Fruit fly (Drosophila melanogaster) whole organism, adult: Measurements from ENCODE around the gene CG4045.

Source experiments
- CG11617 ChIP-seq: fragments of 200-800 bp; sonication (Bioruptor generic); optimal IDR thresholded peaks from 2 replicates; lab custom pipeline; 2017; ENCODE audit warnings: mild to moderate bottlenecking, missing biosample characterization, missing genetic modification reagents, missing genetic modification characterization
- CG12768 ChIP-seq: fragments of 200-800 bp; sonication (Bioruptor generic); optimal IDR thresholded peaks from 2 replicates; lab custom pipeline; 2017; ENCODE audit warnings: missing biosample characterization, missing genetic modification characterization, mild to moderate bottlenecking, moderate library complexity, missing genetic modification reagents
- CG14711 ChIP-seq: fragments of 200-800 bp; sonication (Bioruptor generic); optimal IDR thresholded peaks from 2 replicates; lab custom pipeline; 2018; ENCODE audit warnings: missing biosample characterization, mild to moderate bottlenecking, missing genetic modification characterization, moderate library complexity
- CG1620 ChIP-seq: fragments of 200-800 bp; sonication (Bioruptor generic); optimal IDR thresholded peaks from 2 replicates; lab custom pipeline; 2016; ENCODE audit warnings: missing biosample characterization, missing genetic modification characterization
- CG33017 ChIP-seq: fragments of 200-800 bp; sonication (Bioruptor generic); optimal IDR thresholded peaks from 2 replicates; lab custom pipeline; 2018; ENCODE audit warnings: missing biosample characterization, mild to moderate bottlenecking, missing genetic modification characterization, moderate library complexity
- CG5204 ChIP-seq: fragments of 200-800 bp; sonication (Bioruptor generic); optimal IDR thresholded peaks from 2 replicates; lab custom pipeline; 2016; ENCODE audit warnings: missing biosample characterization, missing genetic modification characterization
- CG7045 ChIP-seq: fragments of 200-800 bp; sonication (Bioruptor generic); optimal IDR thresholded peaks from 2 replicates; lab custom pipeline; 2017; ENCODE audit warnings: missing biosample characterization, mild to moderate bottlenecking, missing genetic modification characterization
- CG7101 ChIP-seq: fragments of 200-800 bp; sonication (Bioruptor generic); optimal IDR thresholded peaks from 2 replicates; lab custom pipeline; 2018; ENCODE audit warnings: missing biosample characterization, mild to moderate bottlenecking, missing genetic modification characterization, moderate library complexity
- Clk ChIP-seq: fragments of 200-800 bp; sonication (Bioruptor generic); optimal IDR thresholded peaks from 2 replicates; lab custom pipeline; 2017; ENCODE audit warnings: missing biosample characterization, missing genetic modification characterization
- Crg-1 ChIP-seq: fragments of 200-800 bp; sonication (Bioruptor generic); optimal IDR thresholded peaks from 2 replicates; lab custom pipeline; 2016; ENCODE audit warnings: missing biosample characterization, missing genetic modification characterization
- Hr96 ChIP-seq: fragments of 200-800 bp; sonication (Bioruptor generic); optimal IDR thresholded peaks from 2 replicates; lab custom pipeline; 2016; ENCODE audit warnings: missing biosample characterization, missing genetic modification characterization
- Mnt ChIP-seq: fragments of 200-800 bp; sonication (Bioruptor generic); optimal IDR thresholded peaks from 2 replicates; lab custom pipeline; 2016; ENCODE audit warnings: missing biosample characterization, mild to moderate bottlenecking, missing genetic modification characterization
- bab1 ChIP-seq: fragments of 200-800 bp; sonication (Bioruptor generic); optimal IDR thresholded peaks from 3 replicates; lab custom pipeline; 2019; ENCODE audit warnings: missing biosample characterization, mild to moderate bottlenecking, missing genetic modification characterization, moderate library complexity
- cic ChIP-seq: fragments of 200-800 bp; sonication (Bioruptor generic); optimal IDR thresholded peaks from 2 replicates; lab custom pipeline; 2017; ENCODE audit warnings: missing biosample characterization, mild to moderate bottlenecking, missing genetic modification characterization, moderate library complexity
- cnc ChIP-seq, 2 experiments: fragments of >200 bp; optimal IDR thresholded peaks; 2 replicates each; lab custom pipeline; 2017
- kay ChIP-seq: fragments of 200-800 bp; sonication (Bioruptor generic); peaks from one replicate; lab custom pipeline; 2016; ENCODE audit warnings: missing biosample characterization, missing genetic modification characterization, borderline replicate concordance
- ovo ChIP-seq: fragments of 200-800 bp; sonication (Bioruptor generic); optimal IDR thresholded peaks from 2 replicates; lab custom pipeline; 2016; ENCODE audit warnings: missing biosample characterization, missing genetic modification characterization
- pad ChIP-seq: fragments of 200-800 bp; sonication (Bioruptor generic); optimal IDR thresholded peaks from 3 replicates; lab custom pipeline; 2017; ENCODE audit warnings: missing biosample characterization, missing genetic modification characterization, mild to moderate bottlenecking, moderate library complexity, missing genetic modification reagents
- tj ChIP-seq: fragments of 200-800 bp; sonication (Bioruptor generic); optimal IDR thresholded peaks from 3 replicates; lab custom pipeline; 2017; ENCODE audit warnings: missing biosample characterization, mild to moderate bottlenecking, missing genetic modification characterization, moderate library complexity
- toe ChIP-seq: fragments of 200-800 bp; sonication (Bioruptor generic); optimal IDR thresholded peaks from 2 replicates; lab custom pipeline; 2016; ENCODE audit warnings: missing biosample characterization, missing genetic modification characterization

CG4045 gene

DNA sequence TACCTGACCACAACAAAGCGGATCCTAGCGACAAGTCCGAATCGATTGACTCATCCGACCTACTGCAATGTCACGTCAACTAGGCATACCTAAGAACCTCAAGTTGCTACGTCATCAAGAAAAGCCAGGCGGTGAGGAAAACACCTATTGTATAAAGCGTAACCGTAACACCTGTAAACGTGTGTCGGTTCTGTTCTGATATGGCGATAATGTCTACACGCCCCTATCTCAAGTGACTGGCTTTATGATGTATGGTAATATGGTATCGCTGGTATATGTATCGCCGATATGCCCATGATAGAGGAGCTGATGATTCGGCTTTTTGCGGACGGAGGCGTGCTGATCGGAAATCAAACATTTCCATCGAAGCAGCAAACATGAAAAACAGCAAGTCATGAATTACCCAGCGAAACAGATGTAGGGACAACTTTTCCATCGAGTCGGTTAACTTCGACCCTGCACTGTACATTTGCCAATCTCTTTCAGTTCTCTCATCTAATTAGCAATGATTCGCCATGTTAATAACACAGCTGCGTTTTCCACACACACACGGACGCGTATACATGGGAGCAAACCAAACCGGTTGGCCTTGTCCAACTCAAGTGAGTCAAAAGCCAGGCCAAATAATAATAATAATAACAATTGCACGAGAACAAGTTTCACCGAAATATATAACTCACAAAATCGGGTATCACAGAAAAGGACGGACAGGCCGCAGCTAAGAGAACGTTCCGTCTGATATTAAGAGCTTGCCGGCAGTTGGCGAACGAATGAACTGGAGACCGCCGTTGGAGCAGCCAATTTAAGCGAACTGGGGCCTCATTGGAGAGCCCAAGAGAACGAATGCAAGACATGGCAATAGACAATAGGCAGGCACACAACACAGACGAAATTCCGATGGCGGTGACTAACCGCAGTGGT lies 5.7 kb downstream of the CG4045 start:
- no peak for TF ChIP-seq CG33017 (tag; lab: Kevin White, UChicago)
- no peak for TF ChIP-seq pad (GFP tag; lab: Kevin White, UChicago)
- no peak for TF ChIP-seq toe (GFP tag; lab: Kevin White, UChicago)
- peak; percentile 4 for TF ChIP-seq bab1 (GFP tag; lab: Kevin White, UChicago)
- TF ChIP-seq kay (GFP tag; lab: Kevin White, UChicago): no peak
- peak; percentile 50 for TF ChIP-seq tj (GFP tag; lab: Kevin White, UChicago)
- TF ChIP-seq CG12768 (GFP tag; lab: Kevin White, UChicago): no peak
- TF ChIP-seq cnc (optimal IDR thresholded peaks at IDR 0.05; lab: Kevin White, UChicago): peak; percentile 68 to 82
- no peak for TF ChIP-seq CG1620 (GFP tag; lab: Kevin White, UChicago)
- TF ChIP-seq CG5204: no peak
- no peak for TF ChIP-seq cic (GFP tag; lab: Kevin White, UChicago)
- no peak for TF ChIP-seq Mnt (GFP tag; lab: Kevin White, UChicago)
- no peak for TF ChIP-seq CG7045 (GFP tag; lab: Kevin White, UChicago)
- peak; percentile 29 for TF ChIP-seq ovo
- no peak for TF ChIP-seq CG14711 (tag; lab: Kevin White, UChicago)
- TF ChIP-seq Crg-1 (GFP tag; lab: Kevin White, UChicago): no peak
- TF ChIP-seq CG7101: no peak
- no peak for TF ChIP-seq Hr96
- no peak for TF ChIP-seq CG11617 (GFP tag; lab: Kevin White, UChicago)
- TF ChIP-seq Clk (GFP tag; lab: Kevin White, UChicago): no peak

DNA sequence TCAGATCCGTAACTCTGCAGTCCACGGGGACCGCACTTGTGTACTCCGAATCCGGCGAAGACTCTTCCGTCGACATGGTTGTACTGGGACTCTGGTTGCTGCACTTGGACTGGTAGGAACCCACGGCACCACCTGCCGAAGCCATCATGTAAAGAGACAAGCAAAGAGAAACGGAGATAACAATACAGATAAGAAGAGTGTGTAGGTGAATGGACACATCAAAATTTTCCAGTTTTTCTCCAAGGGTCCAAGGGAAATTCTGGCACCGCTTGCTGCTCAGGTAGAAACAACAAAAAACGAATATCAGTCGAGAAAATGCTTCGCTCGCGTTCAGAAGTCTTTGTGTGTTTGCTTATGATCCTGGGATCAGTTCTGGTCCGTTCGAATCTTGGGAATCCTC lies 7.4 kb downstream of the CG4045 start, which contains the start of gene CG4194:
Gene CG4194, plus strand, starts transcription at position 301 of the 400 bp plus-strand sequence.
- no peak for TF ChIP-seq Crg-1 (GFP tag; lab: Kevin White, UChicago)
- no peak for TF ChIP-seq ovo
- no peak for TF ChIP-seq Clk (GFP tag; lab: Kevin White, UChicago)

DNA sequence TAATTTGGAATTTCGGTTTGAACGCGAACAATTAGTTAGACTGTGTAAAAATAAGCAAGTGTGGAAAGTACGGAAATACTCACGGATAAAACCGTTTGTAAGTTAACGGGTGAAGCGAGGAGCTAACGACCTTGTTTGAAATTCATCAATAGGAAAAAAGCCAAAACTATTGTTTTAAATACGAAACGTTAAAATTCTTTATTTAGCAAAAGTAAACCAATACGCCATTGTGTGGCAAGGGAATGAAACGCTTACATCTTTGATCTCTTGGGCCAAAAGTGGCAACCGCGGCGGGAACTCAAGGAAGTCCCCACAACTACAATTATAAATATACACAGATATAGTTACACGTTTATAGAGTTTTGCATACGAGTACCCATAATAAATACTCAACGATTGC lies 9.4 kb downstream of the CG4045 start, which contains the start of gene CG14054:
Gene CG14054, minus strand, starts transcription at position 101 of the 400 bp plus-strand sequence.
- TF ChIP-seq Mnt (GFP tag; lab: Kevin White, UChicago): no peak
- TF ChIP-seq CG7045 (GFP tag; lab: Kevin White, UChicago): no peak
- TF ChIP-seq CG5204: no peak

DNA sequence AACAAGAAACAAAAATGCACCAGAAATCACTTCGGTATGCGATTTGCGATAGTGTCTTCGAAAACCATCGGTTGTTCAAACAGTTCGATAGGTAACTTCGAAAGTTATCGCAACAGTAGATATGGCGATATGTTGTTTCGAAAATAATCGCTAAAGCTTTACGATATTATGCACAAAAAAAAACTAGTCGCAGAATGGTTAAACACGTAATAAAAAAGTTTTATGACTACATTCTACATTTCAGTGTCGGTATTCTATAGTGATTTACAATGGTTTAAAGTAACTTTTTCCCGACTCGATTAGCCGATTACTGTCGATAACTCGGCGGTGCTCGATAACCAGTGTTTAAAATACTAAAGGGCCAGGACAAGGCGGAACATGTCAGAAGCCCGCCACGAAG lies 10.6 kb downstream of the CG4045 start, which contains the start of gene CG4281:
Gene CG4281, minus strand, starts transcription at position 70 of the 400 bp plus-strand sequence.
- peak; percentile 70 for TF ChIP-seq bab1 (GFP tag; lab: Kevin White, UChicago)
- TF ChIP-seq CG7101: peak; percentile 13
- peak; percentile 40 for TF ChIP-seq CG14711 (tag; lab: Kevin White, UChicago)
- peak; percentile 24 for TF ChIP-seq tj (GFP tag; lab: Kevin White, UChicago)
- peak; percentile 17 for TF ChIP-seq Crg-1 (GFP tag; lab: Kevin White, UChicago)
- TF ChIP-seq cnc (optimal IDR thresholded peaks at IDR 0.05; lab: Kevin White, UChicago): no peak
- no peak for TF ChIP-seq pad (GFP tag; lab: Kevin White, UChicago)
- TF ChIP-seq kay (GFP tag; lab: Kevin White, UChicago): no peak
- TF ChIP-seq CG1620 (GFP tag; lab: Kevin White, UChicago): no peak
- TF ChIP-seq Mnt (GFP tag; lab: Kevin White, UChicago): peak; percentile 37
- TF ChIP-seq CG33017 (tag; lab: Kevin White, UChicago): no peak
- TF ChIP-seq Clk (GFP tag; lab: Kevin White, UChicago): no peak
- TF ChIP-seq CG11617 (GFP tag; lab: Kevin White, UChicago): peak; percentile 23

DNA sequence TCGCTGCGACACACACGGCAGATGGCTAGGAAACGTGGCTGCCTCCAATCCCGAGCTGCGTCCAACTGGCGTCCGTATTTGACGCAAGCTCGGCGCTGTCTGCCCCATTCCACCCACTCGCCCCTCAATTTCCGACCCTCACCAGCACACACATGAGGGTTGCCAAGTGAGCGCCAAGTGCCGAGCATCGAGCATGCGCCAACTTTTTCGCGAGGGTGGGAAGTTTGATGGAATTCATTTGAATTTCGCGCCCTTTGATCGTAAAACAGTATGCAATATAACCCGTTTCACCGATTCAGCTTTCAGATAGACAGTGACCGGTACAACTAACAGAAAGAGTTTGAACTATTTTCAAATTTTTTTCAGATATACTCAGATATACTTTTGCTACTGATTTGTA lies 13.9 kb downstream of the CG4045 start, which contains the start of gene Sik2:
Gene Sik2, minus strand, starts transcription at position 67 of the 400 bp plus-strand sequence.
- no peak for TF ChIP-seq CG11617 (GFP tag; lab: Kevin White, UChicago)
- TF ChIP-seq CG14711 (tag; lab: Kevin White, UChicago): peak; percentile 62

DNA sequence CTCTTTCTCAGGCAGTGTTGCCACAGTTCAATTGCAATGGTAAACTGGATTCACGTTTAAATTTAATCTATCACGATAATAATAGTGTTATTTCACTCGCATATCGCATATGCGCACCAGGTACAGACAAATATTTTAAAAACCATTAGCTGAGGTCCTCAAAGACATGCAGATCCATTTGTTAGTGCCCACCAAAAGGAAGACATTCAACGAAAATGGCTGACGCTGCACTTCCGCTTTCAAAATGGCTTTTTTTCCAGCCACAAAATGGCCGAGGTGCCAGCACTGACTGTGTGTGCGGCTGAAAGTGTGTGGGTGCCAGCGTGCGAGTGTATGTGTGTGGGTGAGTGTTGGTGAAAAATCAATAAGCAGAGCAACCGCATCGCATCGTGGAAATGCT lies 14.6 kb downstream of the CG4045 start:
- TF ChIP-seq bab1 (GFP tag; lab: Kevin White, UChicago) (peak; percentile 19), Mnt (GFP tag; lab: Kevin White, UChicago) (peak; percentile 36), CG12768 (GFP tag; lab: Kevin White, UChicago) (peak; percentile 63), pad (GFP tag; lab: Kevin White, UChicago) (peak; percentile 44), tj (GFP tag; lab: Kevin White, UChicago) (peak; percentile 87), CG7045 (GFP tag; lab: Kevin White, UChicago) (peak; percentile 57), CG11617 (GFP tag; lab: Kevin White, UChicago) (peak; percentile 60), cic (GFP tag; lab: Kevin White, UChicago) (no peak), CG7101 (peak; percentile 63), CG14711 (tag; lab: Kevin White, UChicago) (peak; percentile 66), CG5204 (peak; percentile 60), CG33017 (tag; lab: Kevin White, UChicago) (no peak), Crg-1 (GFP tag; lab: Kevin White, UChicago) (peak; percentile 7), ovo (no peak), CG1620 (GFP tag; lab: Kevin White, UChicago) (no peak)
